Fruit fly (Drosophila melanogaster) whole organism, embryonic: ENCODE data around the gene CG10481.

Experiments
- BtbVII ChIP-seq: fragments of 200-800 bp; sonication (Bioruptor generic); optimal IDR thresholded peaks from 3 replicates; lab custom pipeline; 2017; ENCODE audit warnings: missing biosample characterization, mild to moderate bottlenecking, missing genetic modification characterization
- CG10366 ChIP-seq: fragments of 200-800 bp; sonication (Bioruptor generic); IDR thresholded peaks from 2 replicates; pipeline ENCODE4 v1.3.6; 2022; ENCODE audit warnings: missing biosample characterization, missing genetic modification characterization
- CG11247 ChIP-seq: fragments of 200-800 bp; sonication (Bioruptor generic); IDR thresholded peaks from 2 replicates; pipeline ENCODE4 v1.3.6; 2022; ENCODE audit warnings: missing biosample characterization, missing genetic modification characterization
- CG11560 ChIP-seq: fragments of 200-800 bp; sonication (Bioruptor generic); IDR thresholded peaks from 3 replicates; pipeline ENCODE4 v1.3.6; 2022; ENCODE audit warnings: missing biosample characterization, missing genetic modification characterization
- CG12104 ChIP-seq: fragments of 200-800 bp; sonication (Bioruptor generic); optimal IDR thresholded peaks from 3 replicates; lab custom pipeline; 2016; ENCODE audit warnings: missing biosample characterization, missing genetic modification characterization
- CG15269 ChIP-seq: fragments of 200-800 bp; sonication (Bioruptor generic); optimal IDR thresholded peaks from 2 replicates; lab custom pipeline; 2018; ENCODE audit warnings: missing biosample characterization, mild to moderate bottlenecking, missing genetic modification characterization, moderate library complexity
- CG16779 ChIP-seq: fragments of 200-800 bp; sonication (Bioruptor generic); IDR thresholded peaks from 2 replicates; pipeline ENCODE4 v1.3.6; 2022; ENCODE audit warnings: missing biosample characterization, missing genetic modification characterization
- CG17385 ChIP-seq: fragments of 200-800 bp; sonication (Bioruptor generic); optimal IDR thresholded peaks from 3 replicates; lab custom pipeline; 2018; ENCODE audit warnings: missing biosample characterization, mild to moderate bottlenecking, missing genetic modification characterization
- CG17829 ChIP-seq: fragments of 200-800 bp; optimal IDR thresholded peaks from 2 replicates; lab custom pipeline; 2019; ENCODE audit warnings: missing biosample characterization, mild to moderate bottlenecking, missing genetic modification characterization, moderate library complexity
- CG18011 ChIP-seq: fragments of 200-800 bp; sonication (Bioruptor generic); optimal IDR thresholded peaks from 2 replicates; lab custom pipeline; 2017; ENCODE audit warnings: missing biosample characterization, missing genetic modification characterization, mild to moderate bottlenecking, moderate library complexity, missing genotype
- CG2712 ChIP-seq: fragments of 200-800 bp; optimal IDR thresholded peaks from 3 replicates; lab custom pipeline; 2019; ENCODE audit warnings: missing biosample characterization, mild to moderate bottlenecking, missing genetic modification characterization, moderate library complexity
- CG2875 ChIP-seq: fragments of 200-800 bp; sonication (Bioruptor generic); optimal IDR thresholded peaks from 2 replicates; lab custom pipeline; 2017; ENCODE audit warnings: missing biosample characterization, mild to moderate bottlenecking, missing genetic modification characterization, missing genetic modification reagents
- CG30403 ChIP-seq: fragments of 200-800 bp; sonication (Bioruptor generic); optimal IDR thresholded peaks from 3 replicates; lab custom pipeline; 2016; ENCODE audit warnings: missing biosample characterization, missing genetic modification characterization
- CG32772 ChIP-seq: fragments of 200-800 bp; sonication (Bioruptor generic); IDR thresholded peaks from 2 replicates; pipeline ENCODE4 v1.3.6; 2022; ENCODE audit warnings: missing biosample characterization, missing genetic modification characterization
- CG33557 ChIP-seq: fragments of 200-800 bp; sonication (Bioruptor generic); optimal IDR thresholded peaks from 2 replicates; lab custom pipeline; 2019; ENCODE audit warnings: missing biosample characterization, mild to moderate bottlenecking, missing genetic modification characterization, moderate library complexity
- CG3838 ChIP-seq: fragments of 200-800 bp; sonication (Bioruptor generic); optimal IDR thresholded peaks from 3 replicates; lab custom pipeline; 2016; ENCODE audit warnings: missing biosample characterization, missing genetic modification characterization
- CG3847 ChIP-seq: fragments of 200-800 bp; sonication (Bioruptor generic); IDR thresholded peaks from 2 replicates; pipeline ENCODE4 v1.3.6; 2022; ENCODE audit warnings: missing biosample characterization, missing genetic modification characterization
- CG4328 ChIP-seq: fragments of 200-800 bp; sonication (Bioruptor generic); optimal IDR thresholded peaks from 3 replicates; lab custom pipeline; 2017; ENCODE audit warnings: missing biosample characterization, missing genetic modification reagents, missing genetic modification characterization
- CG4424 ChIP-seq: fragments of 200-800 bp; sonication (Bioruptor generic); optimal IDR thresholded peaks from 3 replicates; lab custom pipeline; 2016; ENCODE audit warnings: missing biosample characterization, missing genetic modification characterization
- CG6175 ChIP-seq: fragments of 200-800 bp; sonication (Bioruptor generic); IDR thresholded peaks from 3 replicates; pipeline ENCODE4 v1.3.6; 2022; ENCODE audit warnings: missing biosample characterization, missing genetic modification characterization
- CG8089 ChIP-seq: fragments of 200-800 bp; sonication (Bioruptor generic); optimal IDR thresholded peaks from 3 replicates; lab custom pipeline; 2016; ENCODE audit warnings: missing biosample characterization, missing genetic modification characterization
- CG8388 ChIP-seq: fragments of 200-800 bp; sonication (Bioruptor generic); optimal IDR thresholded peaks from 2 replicates; lab custom pipeline; 2019; ENCODE audit warnings: missing biosample characterization, mild to moderate bottlenecking, missing genetic modification characterization, moderate library complexity
- Camta ChIP-seq: fragments of 200-800 bp; sonication (Bioruptor generic); optimal IDR thresholded peaks from 2 replicates; lab custom pipeline; 2016; ENCODE audit warnings: missing biosample characterization, missing genetic modification characterization
- CoRest ChIP-seq: fragments of 200-800 bp; sonication (Bioruptor generic); optimal IDR thresholded peaks from 3 replicates; lab custom pipeline; 2018; ENCODE audit warnings: missing biosample characterization, mild to moderate bottlenecking, missing genetic modification characterization, moderate library complexity
- Gug ChIP-seq: fragments of 200-800 bp; sonication (Bioruptor generic); IDR thresholded peaks from 4 replicates; pipeline ENCODE4 v1.3.6; 2022; ENCODE audit warnings: missing biosample characterization, missing genetic modification characterization
- HmgD ChIP-seq: fragments of 200-800 bp; sonication (Bioruptor generic); optimal IDR thresholded peaks from 3 replicates; lab custom pipeline; 2016; ENCODE audit warnings: missing biosample characterization, missing genetic modification characterization
- Hr3 ChIP-seq: fragments of 200-800 bp; sonication (Bioruptor generic); optimal IDR thresholded peaks from 3 replicates; lab custom pipeline; 2016; ENCODE audit warnings: missing biosample characterization, missing genetic modification characterization
- Hr39 ChIP-seq: fragments of >200 bp; optimal IDR thresholded peaks from 2 replicates; lab custom pipeline; 2017
- Hr51 ChIP-seq, 2 experiments: fragments of 200-800 bp; sonication (Bioruptor generic); optimal IDR thresholded peaks; 2 replicates in 1 of 2; 3 replicates in 1 of 2; lab custom pipeline; 2016 to 2018; ENCODE audit warnings: missing biosample characterization in 2 of 2, missing genetic modification characterization in 2 of 2, mild to moderate bottlenecking in 1 of 2, moderate library complexity in 1 of 2
- Hr78 ChIP-seq, 2 experiments: fragments of 200-800 bp in 1 of 2; fragments of >200 bp in 1 of 2; sonication (Bioruptor generic) in 1 of 2; optimal IDR thresholded peaks; 2 replicates each; lab custom pipeline; 2017 to 2019; ENCODE audit warnings: missing biosample characterization in 2 of 2, missing genetic modification characterization in 2 of 2, mild to moderate bottlenecking in 1 of 2, moderate library complexity in 1 of 2
- PHDP ChIP-seq: fragments of 200-800 bp; sonication (Bioruptor generic); optimal IDR thresholded peaks from 3 replicates; lab custom pipeline; 2018; ENCODE audit warnings: missing biosample characterization, mild to moderate bottlenecking, missing genetic modification characterization, moderate library complexity
- Sox100B ChIP-seq: fragments of 200-800 bp; sonication (Bioruptor generic); optimal IDR thresholded peaks from 3 replicates; lab custom pipeline; 2018; ENCODE audit warnings: missing biosample characterization, mild to moderate bottlenecking, missing genetic modification characterization
- Sox102F ChIP-seq: fragments of 200-800 bp; sonication (Bioruptor generic); optimal IDR thresholded peaks from 2 replicates; lab custom pipeline; 2018; ENCODE audit warnings: missing biosample characterization, mild to moderate bottlenecking, missing genetic modification characterization, moderate library complexity
- Vsx1 ChIP-seq: fragments of 200-800 bp; sonication (Bioruptor generic); optimal IDR thresholded peaks from 2 replicates; lab custom pipeline; 2017; ENCODE audit warnings: missing biosample characterization, mild to moderate bottlenecking, missing genetic modification characterization, missing genetic modification reagents
- az2 ChIP-seq: fragments of 200-800 bp; sonication (Bioruptor generic); optimal IDR thresholded peaks from 3 replicates; lab custom pipeline; 2016; ENCODE audit warnings: missing biosample characterization, missing genetic modification characterization
- bsh ChIP-seq, 2 experiments: fragments of 200-800 bp; sonication (Bioruptor generic); optimal IDR thresholded peaks; 2 replicates each; lab custom pipeline; 2017 to 2018; ENCODE audit warnings: mild to moderate bottlenecking in 2 of 2, missing biosample characterization in 2 of 2, missing genetic modification characterization in 2 of 2, moderate library complexity in 1 of 2
- btn ChIP-seq: fragments of 200-800 bp; sonication (Bioruptor generic); optimal IDR thresholded peaks from 2 replicates; lab custom pipeline; 2016; ENCODE audit warnings: missing biosample characterization, missing genetic modification characterization
- dmrt11E ChIP-seq: fragments of 200-800 bp; sonication (Bioruptor generic); optimal IDR thresholded peaks from 3 replicates; lab custom pipeline; 2018; ENCODE audit warnings: missing biosample characterization, mild to moderate bottlenecking, missing genetic modification characterization, moderate library complexity
- fd64A ChIP-seq: fragments of 200-800 bp; sonication (Bioruptor generic); optimal IDR thresholded peaks from 3 replicates; lab custom pipeline; 2018; ENCODE audit warnings: missing biosample characterization, mild to moderate bottlenecking, missing genetic modification characterization
- grau ChIP-seq: fragments of 200-800 bp; optimal IDR thresholded peaks from 3 replicates; lab custom pipeline; 2019; ENCODE audit warnings: missing biosample characterization, mild to moderate bottlenecking, missing genetic modification characterization, moderate library complexity
- grn ChIP-seq: fragments of 200-800 bp; sonication (Bioruptor generic); optimal IDR thresholded peaks from 3 replicates; lab custom pipeline; 2017; ENCODE audit warnings: missing biosample characterization, missing genetic modification characterization
- inv ChIP-seq: fragments of 200-800 bp; sonication (Bioruptor generic); IDR thresholded peaks from 2 replicates; pipeline ENCODE4 v1.3.6; 2022; ENCODE audit warnings: missing biosample characterization, missing genetic modification characterization; ENCODE audit not compliant: partially characterized antibody
- nmo ChIP-seq: fragments of 200-800 bp; sonication (Bioruptor generic); optimal IDR thresholded peaks from 2 replicates; lab custom pipeline; 2018; ENCODE audit warnings: missing biosample characterization, mild to moderate bottlenecking, missing genetic modification characterization, moderate library complexity
- prd ChIP-seq, 3 experiments: fragments of >200 bp in 2 of 3; fragments of 200-800 bp in 1 of 3; sonication (Bioruptor generic) in 1 of 3; optimal IDR thresholded peaks in 2 of 3; IDR thresholded peaks in 1 of 3; 2 replicates in 2 of 3; 3 replicates in 1 of 3; pipeline versions ENCODE4 v1.3.6 to Lab custom; 2017 to 2022; ENCODE audit warnings: missing biosample characterization in 1 of 3, missing genetic modification characterization in 1 of 3
- pum ChIP-seq: fragments of 200-800 bp; sonication (Bioruptor generic); optimal IDR thresholded peaks from 2 replicates; lab custom pipeline; 2016; ENCODE audit warnings: missing biosample characterization, missing genetic modification characterization
- repo ChIP-seq: fragments of 200-800 bp; sonication (Bioruptor generic); optimal IDR thresholded peaks from 2 replicates; lab custom pipeline; 2016; ENCODE audit warnings: missing biosample characterization, missing genetic modification characterization
- slp2 ChIP-seq: fragments of 200-800 bp; sonication (Bioruptor generic); optimal IDR thresholded peaks from 2 replicates; lab custom pipeline; 2016; ENCODE audit warnings: missing biosample characterization, missing genetic modification characterization
- sob ChIP-seq: fragments of 200-800 bp; sonication (Bioruptor generic); IDR thresholded peaks from 2 replicates; pipeline ENCODE4 v1.3.6; 2022; ENCODE audit warnings: missing biosample characterization, missing genetic modification characterization
- trem ChIP-seq: fragments of 200-800 bp; optimal IDR thresholded peaks from 3 replicates; lab custom pipeline; 2019; ENCODE audit warnings: missing biosample characterization, mild to moderate bottlenecking, missing genetic modification characterization, moderate library complexity
- tup ChIP-seq: fragments of 200-800 bp; sonication (Bioruptor generic); optimal IDR thresholded peaks from 2 replicates; lab custom pipeline; 2016; ENCODE audit warnings: missing biosample characterization, mild to moderate bottlenecking, missing genetic modification characterization, moderate library complexity

Gene CG10481

DNA sequence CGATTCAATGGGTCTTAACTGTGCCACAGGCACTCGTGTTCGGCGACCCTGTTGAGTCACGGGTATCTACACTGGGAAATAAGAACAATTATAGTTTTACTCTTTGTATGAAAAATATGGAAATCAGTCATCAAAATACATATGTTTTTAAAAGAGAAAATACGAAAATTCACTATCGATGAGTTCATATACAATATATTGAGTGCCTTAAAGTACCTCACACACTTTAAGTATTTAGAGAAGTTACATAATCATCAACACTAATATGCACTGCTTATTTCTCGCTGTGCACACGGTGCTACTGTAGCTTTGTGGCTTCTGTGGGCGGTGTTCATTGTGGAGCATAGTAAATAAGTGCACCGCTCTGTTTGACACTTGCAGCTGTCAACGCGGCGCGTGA, 7.9 kb downstream of the CG10481 start (continued):
- no peak for TF ChIP-seq BtbVII
- no peak for TF ChIP-seq Hr39
- TF ChIP-seq pum (GFP tag; lab: Kevin White, UChicago): peak; percentile 44
- TF ChIP-seq PHDP (tag; lab: Kevin White, UChicago): peak; percentile 20
- TF ChIP-seq Sox102F (GFP tag; lab: Kevin White, UChicago): peak; percentile 53
- peak; percentile 26 for TF ChIP-seq az2 (GFP tag; lab: Kevin White, UChicago)
- TF ChIP-seq CG6175: no peak
- TF ChIP-seq grn (GFP tag; lab: Kevin White, UChicago): peak; percentile 5
- peak; percentile 38 for TF ChIP-seq CG4424
- no peak for TF ChIP-seq HmgD (GFP tag; lab: Kevin White, UChicago)
- TF ChIP-seq Camta (GFP tag; lab: Kevin White, UChicago): no peak
- TF ChIP-seq inv (GFP tag; lab: Robert Waterston, UW): no peak
- TF ChIP-seq Gug (GFP tag; lab: Robert Waterston, UW): no peak
- no peak for TF ChIP-seq CG11560 (tag; lab: Robert Waterston, UW)
- peak; percentile 27 for TF ChIP-seq CG17385
- no peak for TF ChIP-seq CG16779 (GFP tag; lab: Robert Waterston, UW)
- peak; percentile 42 for TF ChIP-seq CG2875
- TF ChIP-seq CG8089 (GFP tag; lab: Kevin White, UChicago): no peak
- TF ChIP-seq sob (GFP tag; lab: Robert Waterston, UW): no peak
- peak; percentile 13 for TF ChIP-seq Hr3
- no peak for TF ChIP-seq prd (optimal IDR thresholded peaks at IDR 0.05; lab: Kevin White, UChicago)
- TF ChIP-seq prd (GFP tag; IDR thresholded peaks at IDR 0.05; lab: Robert Waterston, UW): peak; percentile 53; the same call in 2 of the 3 replicates
- no peak for TF ChIP-seq CG32772
- no peak for TF ChIP-seq slp2 (GFP tag; lab: Kevin White, UChicago)
- TF ChIP-seq CG12104 (GFP tag; lab: Kevin White, UChicago): peak; percentile 6
- TF ChIP-seq Vsx1 (GFP tag; lab: Kevin White, UChicago): peak; percentile 11
- no peak for TF ChIP-seq btn (GFP tag; lab: Kevin White, UChicago)
- peak; percentile 37 for TF ChIP-seq grau (tag; lab: Kevin White, UChicago)
- TF ChIP-seq CG2712: peak; percentile 74
- TF ChIP-seq dmrt11E (tag; lab: Kevin White, UChicago): peak; percentile 41
- TF ChIP-seq repo (GFP tag; lab: Kevin White, UChicago): no peak
- TF ChIP-seq CG3847 (GFP tag; lab: Robert Waterston, UW): 0 out of 2 replicates have a peak, but pooled peaks have one; percentile 6
- peak in 1 of 2 experiments; percentile 70 for TF ChIP-seq bsh (GFP tag; optimal IDR thresholded peaks at IDR 0.05; lab: Kevin White, UChicago)
- peak; percentile 31 for TF ChIP-seq CG30403 (GFP tag; lab: Kevin White, UChicago)
- TF ChIP-seq CoRest (tag; lab: Kevin White, UChicago): peak; percentile 45
- no peak for TF ChIP-seq CG3838 (GFP tag; lab: Kevin White, UChicago)
- TF ChIP-seq Sox100B (GFP tag; lab: Kevin White, UChicago): peak; percentile 22
- peak; percentile 9 for TF ChIP-seq CG15269 (tag; lab: Kevin White, UChicago)
- no peak for TF ChIP-seq fd64A (GFP tag; lab: Kevin White, UChicago)
- peak; percentile 57 for TF ChIP-seq nmo (GFP tag; lab: Kevin White, UChicago)
- TF ChIP-seq CG33557 (GFP tag; lab: Kevin White, UChicago): peak; percentile 29
- TF ChIP-seq CG10366: peak; percentile 26; the same call in 1 of the 2 replicates
- peak; percentile 56 for TF ChIP-seq CG8388 (GFP tag; lab: Kevin White, UChicago)
- peak; percentile 25 for TF ChIP-seq trem (tag; lab: Kevin White, UChicago)
- no peak for TF ChIP-seq CG4328 (GFP tag; lab: Kevin White, UChicago)
- TF ChIP-seq CG18011 (GFP tag; lab: Kevin White, UChicago): no peak
- TF ChIP-seq Hr78 (GFP tag; optimal IDR thresholded peaks at IDR 0.05; lab: Kevin White, UChicago): peak in 1 of 2 experiments; percentile 46
- peak; percentile 63 for TF ChIP-seq CG17829 (tag; lab: Kevin White, UChicago)
- no peak for TF ChIP-seq tup (GFP tag; lab: Kevin White, UChicago)
- TF ChIP-seq CG11247 (GFP tag; lab: Robert Waterston, UW): no peak
- peak in 1 of 2 experiments; percentile 21 for TF ChIP-seq Hr51 (GFP tag; optimal IDR thresholded peaks at IDR 0.05; lab: Kevin White, UChicago)
